Fruit fly (Drosophila melanogaster) whole organism, embryonic: ENCODE data around the gene Gbs-70E.

ENCODE experiments used
- Adf1 ChIP-seq: fragments of 200-800 bp; sonication (Bioruptor generic); IDR thresholded peaks from 2 replicates; pipeline ENCODE4 v1.3.6; 2022; ENCODE audit warnings: missing biosample characterization, missing genetic modification characterization
- BEAF-32 ChIP-seq: fragments of 200-800 bp; sonication (Bioruptor generic); optimal IDR thresholded peaks from 3 replicates; lab custom pipeline; 2017; ENCODE audit warnings: missing biosample characterization, missing genetic modification characterization, mild to moderate bottlenecking, moderate library complexity, missing genetic modification reagents
- CG10959 ChIP-seq: fragments of 200-800 bp; sonication (Bioruptor generic); IDR thresholded peaks from 2 replicates; pipeline ENCODE4 v1.3.6; 2022; ENCODE audit warnings: missing biosample characterization, missing genetic modification characterization
- CG11085 ChIP-seq: fragments of 200-800 bp; sonication (Bioruptor generic); IDR thresholded peaks from 2 replicates; pipeline ENCODE4 v1.3.6; 2022; ENCODE audit warnings: missing biosample characterization, missing genetic modification characterization
- CG11723 ChIP-seq: fragments of 200-800 bp; sonication (Bioruptor generic); optimal IDR thresholded peaks from 2 replicates; lab custom pipeline; 2017; ENCODE audit warnings: missing biosample characterization, mild to moderate bottlenecking, missing genetic modification characterization
- CG12104 ChIP-seq: fragments of 200-800 bp; sonication (Bioruptor generic); optimal IDR thresholded peaks from 3 replicates; lab custom pipeline; 2016; ENCODE audit warnings: missing biosample characterization, missing genetic modification characterization
- CG1233 ChIP-seq: fragments of 200-800 bp; sonication (Bioruptor generic); optimal IDR thresholded peaks from 4 replicates; lab custom pipeline; 2018; ENCODE audit warnings: missing biosample characterization, mild to moderate bottlenecking, missing genetic modification characterization
- CG14014 ChIP-seq: fragments of 200-800 bp; sonication (Bioruptor generic); IDR thresholded peaks from 2 replicates; pipeline ENCODE4 v1.3.6; 2022; ENCODE audit warnings: missing biosample characterization, missing genetic modification characterization
- CG14965 ChIP-seq: fragments of 200-800 bp; sonication (Bioruptor generic); optimal IDR thresholded peaks from 2 replicates; lab custom pipeline; 2016; ENCODE audit warnings: missing biosample characterization, missing genetic modification characterization, borderline replicate concordance
- CG15011 ChIP-seq: fragments of 200-800 bp; sonication (Bioruptor generic); optimal IDR thresholded peaks from 3 replicates; lab custom pipeline; 2018; ENCODE audit warnings: missing biosample characterization, mild to moderate bottlenecking, missing genetic modification characterization
- CG1529 ChIP-seq: fragments of 200-800 bp; sonication (Bioruptor generic); optimal IDR thresholded peaks from 3 replicates; lab custom pipeline; 2018; ENCODE audit warnings: missing biosample characterization, missing genetic modification characterization
- CG17612 ChIP-seq: fragments of 200-800 bp; sonication (Bioruptor generic); IDR thresholded peaks from 2 replicates; pipeline ENCODE4 v1.3.6; 2022; ENCODE audit warnings: missing biosample characterization, missing genetic modification characterization
- CG17912 ChIP-seq: fragments of 200-800 bp; sonication (Bioruptor generic); optimal IDR thresholded peaks from 2 replicates; lab custom pipeline; 2018; ENCODE audit warnings: missing biosample characterization, mild to moderate bottlenecking, missing genetic modification characterization
- CG30431 ChIP-seq: fragments of 200-800 bp; sonication (Bioruptor generic); optimal IDR thresholded peaks from 2 replicates; lab custom pipeline; 2017; ENCODE audit warnings: missing biosample characterization, missing genetic modification characterization
- CG4404 ChIP-seq: fragments of 200-800 bp; sonication (Bioruptor generic); IDR thresholded peaks from 2 replicates; pipeline ENCODE4 v1.3.6; 2022; ENCODE audit warnings: missing biosample characterization, missing genetic modification characterization
- CG4617 ChIP-seq: fragments of 200-800 bp; sonication (Bioruptor generic); optimal IDR thresholded peaks from 3 replicates; lab custom pipeline; 2016; ENCODE audit warnings: missing biosample characterization, missing genetic modification characterization, borderline replicate concordance
- CG6254 ChIP-seq: fragments of 200-800 bp; sonication (Bioruptor generic); optimal IDR thresholded peaks from 3 replicates; lab custom pipeline; 2017; ENCODE audit warnings: mild to moderate bottlenecking, missing biosample characterization, missing genetic modification reagents, missing genetic modification characterization
- CG6272 ChIP-seq: fragments of 200-800 bp; sonication (Bioruptor generic); IDR thresholded peaks from 2 replicates; pipeline ENCODE4 v1.3.6; 2022; ENCODE audit warnings: missing biosample characterization, missing genetic modification characterization
- CG7556 ChIP-seq: fragments of 200-800 bp; sonication (Bioruptor generic); optimal IDR thresholded peaks from 2 replicates; lab custom pipeline; 2017; ENCODE audit warnings: missing biosample characterization, mild to moderate bottlenecking, missing genetic modification characterization
- CG9215 ChIP-seq: fragments of 200-800 bp; sonication (Bioruptor generic); IDR thresholded peaks from 2 replicates; pipeline ENCODE4 v1.3.6; 2022; ENCODE audit warnings: missing biosample characterization, missing genetic modification characterization
- D19B ChIP-seq: fragments of 200-800 bp; sonication (Bioruptor generic); optimal IDR thresholded peaks from 2 replicates; lab custom pipeline; 2017; ENCODE audit warnings: missing biosample characterization, mild to moderate bottlenecking, missing genetic modification characterization
- Dip3 ChIP-seq: fragments of 200-800 bp; sonication (Bioruptor generic); optimal IDR thresholded peaks from 3 replicates; lab custom pipeline; 2016; ENCODE audit warnings: missing biosample characterization, missing genetic modification characterization
- Fer3 ChIP-seq: fragments of 200-800 bp; sonication (Bioruptor generic); optimal IDR thresholded peaks from 2 replicates; lab custom pipeline; 2018; ENCODE audit warnings: missing biosample characterization, mild to moderate bottlenecking, missing genetic modification characterization, moderate library complexity
- Gug ChIP-seq: fragments of 200-800 bp; sonication (Bioruptor generic); IDR thresholded peaks from 4 replicates; pipeline ENCODE4 v1.3.6; 2022; ENCODE audit warnings: missing biosample characterization, missing genetic modification characterization
- HHEX ChIP-seq: fragments of 200-800 bp; sonication (Bioruptor generic); optimal IDR thresholded peaks from 3 replicates; lab custom pipeline; 2017; ENCODE audit warnings: missing biosample characterization, mild to moderate bottlenecking, missing genetic modification characterization, missing genetic modification reagents
- MBD-R2 ChIP-seq: fragments of 200-800 bp; sonication (Bioruptor generic); IDR thresholded peaks from 2 replicates; pipeline ENCODE4 v1.3.6; 2022; ENCODE audit warnings: missing biosample characterization, missing genetic modification characterization
- Myb ChIP-seq: fragments of 200-800 bp; sonication (Bioruptor generic); optimal IDR thresholded peaks from 2 replicates; lab custom pipeline; 2016; ENCODE audit warnings: missing biosample characterization, missing genetic modification characterization
- Neu2 ChIP-seq: fragments of 200-800 bp; sonication (Bioruptor generic); optimal IDR thresholded peaks from 3 replicates; lab custom pipeline; 2016; ENCODE audit warnings: missing biosample characterization, missing genetic modification characterization, borderline replicate concordance
- Nf-YA ChIP-seq: fragments of 200-800 bp; sonication (Bioruptor generic); IDR thresholded peaks from 2 replicates; pipeline ENCODE4 v1.3.6; 2022; ENCODE audit warnings: missing biosample characterization, missing genetic modification characterization
- Side ChIP-seq: fragments of 200-800 bp; sonication (Bioruptor generic); optimal IDR thresholded peaks from 2 replicates; lab custom pipeline; 2016; ENCODE audit warnings: missing biosample characterization, missing genetic modification characterization
- Sox100B ChIP-seq: fragments of 200-800 bp; sonication (Bioruptor generic); optimal IDR thresholded peaks from 3 replicates; lab custom pipeline; 2018; ENCODE audit warnings: missing biosample characterization, mild to moderate bottlenecking, missing genetic modification characterization
- Sox102F ChIP-seq: fragments of 200-800 bp; sonication (Bioruptor generic); optimal IDR thresholded peaks from 2 replicates; lab custom pipeline; 2018; ENCODE audit warnings: missing biosample characterization, mild to moderate bottlenecking, missing genetic modification characterization, moderate library complexity
- Sry-δ ChIP-seq: fragments of 200-800 bp; sonication (Bioruptor generic); optimal IDR thresholded peaks from 2 replicates; lab custom pipeline; 2016; ENCODE audit warnings: missing biosample characterization, missing genetic modification characterization
- Xrp1 ChIP-seq: fragments of 200-800 bp; sonication (Bioruptor generic); IDR thresholded peaks from 2 replicates; pipeline ENCODE4 v1.3.6; 2022; ENCODE audit warnings: missing biosample characterization, missing genetic modification characterization
- bbx ChIP-seq: fragments of 200-800 bp; sonication (Bioruptor generic); IDR thresholded peaks from 2 replicates; pipeline ENCODE4 v1.3.6; 2022; ENCODE audit warnings: missing biosample characterization, missing genetic modification characterization; ENCODE audit not compliant: partially characterized antibody
- corto ChIP-seq: fragments of 200-800 bp; sonication (Bioruptor generic); optimal IDR thresholded peaks from 2 replicates; lab custom pipeline; 2016; ENCODE audit warnings: missing biosample characterization, mild to moderate bottlenecking, missing genetic modification characterization, moderate library complexity
- cwo ChIP-seq: fragments of 200-800 bp; sonication (Bioruptor generic); optimal IDR thresholded peaks from 3 replicates; lab custom pipeline; 2017; ENCODE audit warnings: missing biosample characterization, missing genetic modification characterization, mild to moderate bottlenecking, moderate library complexity, missing genetic modification reagents
- emc ChIP-seq: fragments of 200-800 bp; sonication (Bioruptor generic); optimal IDR thresholded peaks from 2 replicates; lab custom pipeline; 2016; ENCODE audit warnings: missing biosample characterization, missing genetic modification characterization
- fd96Cb ChIP-seq: fragments of 200-800 bp; sonication (Bioruptor generic); optimal IDR thresholded peaks from 2 replicates; lab custom pipeline; 2018; ENCODE audit warnings: missing biosample characterization, mild to moderate bottlenecking, missing genetic modification characterization, moderate library complexity
- gro ChIP-seq: fragments of 200-800 bp; sonication (Bioruptor generic); optimal IDR thresholded peaks from 2 replicates; lab custom pipeline; 2016; ENCODE audit warnings: missing biosample characterization, missing genetic modification characterization
- kah ChIP-seq: fragments of 200-800 bp; sonication (Bioruptor generic); optimal IDR thresholded peaks from 2 replicates; lab custom pipeline; 2018; ENCODE audit warnings: missing biosample characterization, mild to moderate bottlenecking, missing genetic modification characterization
- pfk ChIP-seq: fragments of 200-800 bp; sonication (Bioruptor generic); optimal IDR thresholded peaks from 2 replicates; lab custom pipeline; 2018; ENCODE audit warnings: missing biosample characterization, mild to moderate bottlenecking, missing genetic modification characterization, moderate library complexity
- sens ChIP-seq: fragments of 200-800 bp; sonication (Bioruptor generic); peaks from one replicate; lab custom pipeline; 2016; ENCODE audit warnings: missing biosample characterization, missing genetic modification characterization
- sob ChIP-seq: fragments of 200-800 bp; sonication (Bioruptor generic); IDR thresholded peaks from 2 replicates; pipeline ENCODE4 v1.3.6; 2022; ENCODE audit warnings: missing biosample characterization, missing genetic modification characterization
- stc ChIP-seq: fragments of 200-800 bp; sonication (Bioruptor generic); IDR thresholded peaks from 2 replicates; pipeline ENCODE4 v1.3.6; 2022; ENCODE audit warnings: missing biosample characterization, missing genetic modification characterization
- trem ChIP-seq: fragments of 200-800 bp; optimal IDR thresholded peaks from 3 replicates; lab custom pipeline; 2019; ENCODE audit warnings: missing biosample characterization, mild to moderate bottlenecking, missing genetic modification characterization, moderate library complexity
- tx ChIP-seq: fragments of 200-800 bp; sonication (Bioruptor generic); optimal IDR thresholded peaks from 2 replicates; lab custom pipeline; 2016; ENCODE audit warnings: missing biosample characterization, missing genetic modification characterization
- unpg ChIP-seq: fragments of 200-800 bp; sonication (Bioruptor generic); optimal IDR thresholded peaks from 3 replicates; lab custom pipeline; 2018; ENCODE audit warnings: missing biosample characterization, mild to moderate bottlenecking, missing genetic modification characterization, moderate library complexity
- z ChIP-seq: fragments of 200-800 bp; sonication (Bioruptor generic); IDR thresholded peaks from 3 replicates; pipeline ENCODE4 v1.3.6; 2022; ENCODE audit warnings: missing biosample characterization, missing genetic modification characterization
- zen ChIP-seq: fragments of 200-800 bp; sonication (Bioruptor generic); optimal IDR thresholded peaks from 3 replicates; lab custom pipeline; 2018; ENCODE audit warnings: missing biosample characterization, mild to moderate bottlenecking, missing genetic modification characterization, moderate library complexity
- zfh2 ChIP-seq: fragments of 200-800 bp; sonication (Bioruptor generic); optimal IDR thresholded peaks from 2 replicates; lab custom pipeline; 2016; ENCODE audit warnings: missing biosample characterization, missing genetic modification characterization

The Gbs-70E gene

DNA sequence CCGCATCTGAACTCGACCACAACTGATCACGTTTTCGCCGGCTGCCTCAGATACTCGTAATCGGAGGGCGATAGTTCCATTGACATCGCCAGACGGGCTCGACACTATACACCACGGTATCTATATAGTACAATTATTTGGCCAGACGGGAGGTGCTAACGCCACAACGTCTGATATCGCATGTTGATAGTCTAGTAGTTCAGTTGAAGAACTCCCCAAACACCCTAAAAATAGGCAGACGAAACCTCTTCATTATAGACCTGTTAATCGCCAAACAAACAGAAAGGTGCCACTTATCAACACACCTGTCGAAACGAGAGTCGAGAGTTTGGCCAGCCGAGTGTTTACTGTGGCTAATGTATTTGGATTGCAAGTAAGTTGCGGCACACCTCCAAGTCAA lies 4.3 kb upstream of the Gbs-70E start (continued):
- peak; percentile 11 for TF ChIP-seq Sox102F (GFP tag; lab: Kevin White, UChicago)
- TF ChIP-seq pfk (GFP tag; lab: Kevin White, UChicago) = peak; percentile 47
- no peak for TF ChIP-seq CG30431
- peak; percentile 29 for TF ChIP-seq Fer3 (tag; lab: Kevin White, UChicago)
- TF ChIP-seq gro (GFP tag; lab: Kevin White, UChicago) = no peak
- TF ChIP-seq unpg (GFP tag; lab: Kevin White, UChicago) = peak; percentile 4
- no peak for TF ChIP-seq Neu2 (GFP tag; lab: Kevin White, UChicago)
- no peak for TF ChIP-seq CG6272 (GFP tag; lab: Robert Waterston, UW)
- TF ChIP-seq MBD-R2 (GFP tag; lab: Robert Waterston, UW) = no peak
- TF ChIP-seq Sox100B (GFP tag; lab: Kevin White, UChicago) = peak; percentile 36
- no peak for TF ChIP-seq CG10959 (GFP tag; lab: Robert Waterston, UW)
- peak; percentile 45; the same call in 1 of the 2 replicates for TF ChIP-seq Xrp1 (GFP tag; lab: Robert Waterston, UW)
- TF ChIP-seq fd96Cb (tag; lab: Kevin White, UChicago) = no peak
- TF ChIP-seq zen (tag; lab: Kevin White, UChicago) = peak; percentile 73
- TF ChIP-seq CG7556 (GFP tag; lab: Kevin White, UChicago) = no peak
- peak; percentile 37; the same call in 1 of the 2 replicates for TF ChIP-seq stc (GFP tag; lab: Robert Waterston, UW)
- no peak for TF ChIP-seq Gug (GFP tag; lab: Robert Waterston, UW)
- TF ChIP-seq HHEX (GFP tag; lab: Kevin White, UChicago) = peak; percentile 62
- no peak for TF ChIP-seq Myb (GFP tag; lab: Kevin White, UChicago)
- TF ChIP-seq Sry-δ (GFP tag; lab: Kevin White, UChicago) = peak; percentile 5
- TF ChIP-seq Adf1 = no peak
- peak; percentile 65 for TF ChIP-seq CG17912 (GFP tag; lab: Kevin White, UChicago)
- TF ChIP-seq CG11085 (GFP tag; lab: Robert Waterston, UW) = no peak
- no peak for TF ChIP-seq corto
- TF ChIP-seq CG1529 (GFP tag; lab: Kevin White, UChicago) = peak; percentile 40
- no peak for TF ChIP-seq CG12104 (GFP tag; lab: Kevin White, UChicago)
- no peak for TF ChIP-seq tx (GFP tag; lab: Kevin White, UChicago)
- TF ChIP-seq bbx = peak; percentile 43; the same call in 1 of the 2 replicates
- TF ChIP-seq CG4404 (GFP tag; lab: Robert Waterston, UW) = no peak
- peak; percentile 3 for TF ChIP-seq trem (tag; lab: Kevin White, UChicago)
- no peak; the same call in 1 of the 2 replicates for TF ChIP-seq CG14014 (GFP tag; lab: Robert Waterston, UW)
- TF ChIP-seq BEAF-32 = peak; percentile 21
- peak; percentile 46 for TF ChIP-seq kah (GFP tag; lab: Kevin White, UChicago)
- TF ChIP-seq Side (GFP tag; lab: Kevin White, UChicago) = peak; percentile 30
- peak; percentile 85 for TF ChIP-seq cwo (GFP tag; lab: Kevin White, UChicago)
- TF ChIP-seq D19B (GFP tag; lab: Kevin White, UChicago) = no peak
- TF ChIP-seq z (GFP tag; lab: Robert Waterston, UW) = no peak
- no peak for TF ChIP-seq sens (GFP tag; lab: Kevin White, UChicago)
- TF ChIP-seq CG9215 (GFP tag; lab: Robert Waterston, UW) = no peak
- peak; percentile 56 for TF ChIP-seq CG11723
- TF ChIP-seq CG4617 (GFP tag; lab: Kevin White, UChicago) = no peak
- no peak for TF ChIP-seq CG17612
- TF ChIP-seq Dip3 (GFP tag; lab: Kevin White, UChicago) = no peak
- peak; percentile 56; the same call in 1 of the 2 replicates for TF ChIP-seq sob (GFP tag; lab: Robert Waterston, UW)
- TF ChIP-seq emc (GFP tag; lab: Kevin White, UChicago) = no peak
- TF ChIP-seq Nf-YA (GFP tag; lab: Robert Waterston, UW) = 0 out of 2 replicates have a peak, but pooled peaks have one; percentile 39
- no peak for TF ChIP-seq CG14965
- peak; percentile 60 for TF ChIP-seq CG1233 (GFP tag; lab: Kevin White, UChicago)
- peak; percentile 26 for TF ChIP-seq CG15011 (GFP tag; lab: Kevin White, UChicago)
- TF ChIP-seq zfh2 (GFP tag; lab: Kevin White, UChicago) = no peak
- no peak for TF ChIP-seq CG6254
